Worm (Caenorhabditis elegans): ENCODE data around the gene F44A2.5.

ce11 chrV:9329245-9329979 is 32.0 kb downstream of the F44A2.5 start:
- no peak for TF ChIP-seq snpc-4 (tag; optimal IDR thresholded peaks at IDR 0.05)
- no peak for TF ChIP-seq elt-3 (tag; optimal IDR thresholded peaks at IDR 0.05)

All from whole organism, mixed stage, embryonic.